Worm (Caenorhabditis elegans) whole organism, early embryonic: ENCODE results near the gene apl-1.

Source experiments
- B0310.2 ChIP-seq: sonication (generic microtip); optimal IDR thresholded peaks from 2 replicates; lab custom pipeline; 2016; ENCODE audit warnings: mild to moderate bottlenecking, missing genetic modification characterization, missing compliant biosample characterization
- F13C5.2 ChIP-seq: sonication (generic microtip); optimal IDR thresholded peaks from 2 replicates; lab custom pipeline; 2017; ENCODE audit warnings: mild to moderate bottlenecking, missing genetic modification characterization, inconsistent platforms, missing compliant biosample characterization
- aly-1 ChIP-seq: sonication (generic microtip); optimal IDR thresholded peaks from 2 replicates; lab custom pipeline; 2016; ENCODE audit warnings: missing genetic modification characterization, missing compliant biosample characterization
- ama-1 ChIP-seq: fragments of 150-350 bp; optimal IDR thresholded peaks from 2 replicates; lab custom pipeline; 2014
- ceh-13 ChIP-seq: fragments of 200-800 bp; sonication (Bioruptor generic); optimal IDR thresholded peaks from 2 replicates; lab custom pipeline; 2018; ENCODE audit warnings: mild to moderate bottlenecking, missing genetic modification characterization, missing compliant biosample characterization
- ceh-36 ChIP-seq: sonication (generic microtip); optimal IDR thresholded peaks from 2 replicates; lab custom pipeline; 2016; ENCODE audit warnings: missing genetic modification characterization, inconsistent platforms, missing compliant biosample characterization
- ets-7 ChIP-seq: sonication (generic microtip); optimal IDR thresholded peaks from 2 replicates; lab custom pipeline; 2016; ENCODE audit warnings: missing genotype, missing genetic modification characterization, missing compliant biosample characterization
- flt-1 ChIP-seq: fragments of 200-800 bp; sonication (Bioruptor generic); IDR thresholded peaks from 2 replicates; pipeline ENCODE4 v1.3.6; 2022; ENCODE audit warnings: missing genetic modification characterization, missing compliant biosample characterization
- hmbx-1 ChIP-seq: sonication (generic microtip); optimal IDR thresholded peaks from 2 replicates; lab custom pipeline; 2016; ENCODE audit warnings: mild to moderate bottlenecking, missing genetic modification characterization, missing compliant biosample characterization
- hmg-4 ChIP-seq: fragments of 200-800 bp; sonication (Bioruptor generic); optimal IDR thresholded peaks from 2 replicates; lab custom pipeline; 2018; ENCODE audit warnings: mild to moderate bottlenecking, missing genetic modification characterization, missing compliant biosample characterization
- hnd-1 ChIP-seq: sonication (generic microtip); optimal IDR thresholded peaks from 2 replicates; lab custom pipeline; 2016; ENCODE audit warnings: missing genetic modification characterization, missing compliant biosample characterization
- pes-1 ChIP-seq: fragments of 200-800 bp; sonication (Bioruptor generic); IDR thresholded peaks from 2 replicates; pipeline ENCODE4 v1.3.6; 2022; ENCODE audit warnings: missing genetic modification reagents, missing genetic modification characterization, missing compliant biosample characterization
- scrt-1 ChIP-seq: fragments of 200-800 bp; sonication (Bioruptor generic); IDR thresholded peaks from 2 replicates; pipeline ENCODE4 v1.3.6; 2022; ENCODE audit warnings: missing genetic modification characterization, missing compliant biosample characterization
- sea-1 ChIP-seq: fragments of 200-800 bp; sonication (Bioruptor generic); conservative IDR thresholded peaks from 2 replicates; pipeline ENCODE4 v1.3.6; 2022; ENCODE audit warnings: missing genetic modification characterization, missing compliant biosample characterization
- tbx-11 ChIP-seq: fragments of 200-800 bp; sonication (Bioruptor generic); IDR thresholded peaks from 2 replicates; pipeline ENCODE4 v1.3.6; 2022; ENCODE audit warnings: missing genetic modification characterization, missing compliant biosample characterization
- tbx-37 ChIP-seq: fragments of 200-800 bp; sonication (Bioruptor generic); conservative IDR thresholded peaks from 2 replicates; pipeline ENCODE4 v1.3.6; 2022; ENCODE audit warnings: missing genetic modification reagents, missing genetic modification characterization, missing compliant biosample characterization
- tra-4 ChIP-seq: sonication (generic microtip); optimal IDR thresholded peaks from 2 replicates; lab custom pipeline; 2017; ENCODE audit warnings: missing genetic modification characterization, missing compliant biosample characterization

The apl-1 gene

ce11 chrX:5122369-5122768 is 5.7 kb upstream of the apl-1 start:
- TF ChIP-seq hnd-1: no peak
- no peak for TF ChIP-seq sea-1 (GFP tag; lab: Robert Waterston, UW)
- TF ChIP-seq pes-1 (GFP tag; lab: Robert Waterston, UW): no peak
- no peak for TF ChIP-seq tra-4 (tag; lab: Kevin White, UChicago)
- no peak for TF ChIP-seq F13C5.2 (tag; lab: Kevin White, UChicago)
- no peak for TF ChIP-seq scrt-1 (GFP tag; lab: Robert Waterston, UW)
- no peak for TF ChIP-seq ceh-13 (GFP tag; lab: Kevin White, UChicago)
- TF ChIP-seq flt-1: no peak
- TF ChIP-seq ceh-36 (tag; lab: Kevin White, UChicago): no peak
- no peak for TF ChIP-seq ets-7 (tag; lab: Kevin White, UChicago)

ce11 chrX:5121789-5122188 is 5.1 kb upstream of the apl-1 start:
- TF ChIP-seq ceh-13 (GFP tag; lab: Kevin White, UChicago) (no peak), flt-1 (no peak), hnd-1 (no peak), scrt-1 (GFP tag; lab: Robert Waterston, UW) (no peak), ama-1 (lab: Kevin White, UChicago) (no peak), ets-7 (tag; lab: Kevin White, UChicago) (no peak), tbx-37 (GFP tag; lab: Robert Waterston, UW) (no peak), pes-1 (GFP tag; lab: Robert Waterston, UW) (no peak), hmg-4 (GFP tag; lab: Kevin White, UChicago) (no peak), ceh-36 (tag; lab: Kevin White, UChicago) (no peak), aly-1 (no peak), F13C5.2 (tag; lab: Kevin White, UChicago) (no peak), B0310.2 (tag; lab: Kevin White, UChicago) (no peak), hmbx-1 (tag; lab: Kevin White, UChicago) (no peak)

ce11 chrX:5120807-5121206 is 4.1 kb upstream of the apl-1 start:
- TF ChIP-seq ama-1 (lab: Kevin White, UChicago) (no peak), hmg-4 (GFP tag; lab: Kevin White, UChicago) (no peak), ceh-36 (tag; lab: Kevin White, UChicago) (no peak), tbx-37 (GFP tag; lab: Robert Waterston, UW) (no peak), tra-4 (tag; lab: Kevin White, UChicago) (no peak), hmbx-1 (tag; lab: Kevin White, UChicago) (no peak), scrt-1 (GFP tag; lab: Robert Waterston, UW) (no peak), aly-1 (no peak), hnd-1 (no peak), tbx-11 (no peak), pes-1 (GFP tag; lab: Robert Waterston, UW) (no peak), F13C5.2 (tag; lab: Kevin White, UChicago) (no peak), B0310.2 (tag; lab: Kevin White, UChicago) (no peak), ets-7 (tag; lab: Kevin White, UChicago) (no peak)

- TF ChIP-seq tbx-37 (GFP tag; lab: Robert Waterston, UW) (no peak), flt-1 (no peak), hmg-4 (GFP tag; lab: Kevin White, UChicago) (no peak), tra-4 (tag; lab: Kevin White, UChicago) (no peak), tbx-11 (no peak), ama-1 (lab: Kevin White, UChicago) (no peak), ceh-13 (GFP tag; lab: Kevin White, UChicago) (no peak), hnd-1 (no peak), ceh-36 (tag; lab: Kevin White, UChicago) (no peak), sea-1 (GFP tag; lab: Robert Waterston, UW) (no peak), F13C5.2 (tag; lab: Kevin White, UChicago) (no peak), scrt-1 (GFP tag; lab: Robert Waterston, UW) (no peak), aly-1 (no peak), ets-7 (tag; lab: Kevin White, UChicago) (no peak), B0310.2 (tag; lab: Kevin White, UChicago) (no peak), hmbx-1 (tag; lab: Kevin White, UChicago) (no peak), pes-1 (GFP tag; lab: Robert Waterston, UW) (no peak)
These were observed 3.5 kb upstream of the apl-1 start for ce11 chrX:5120196-5120595.

- TF ChIP-seq B0310.2 (tag; lab: Kevin White, UChicago) (no peak), tbx-11 (no peak), hnd-1 (no peak), aly-1 (no peak), tbx-37 (GFP tag; lab: Robert Waterston, UW) (no peak), scrt-1 (GFP tag; lab: Robert Waterston, UW) (no peak), ceh-13 (GFP tag; lab: Kevin White, UChicago) (no peak), sea-1 (GFP tag; lab: Robert Waterston, UW) (no peak), flt-1 (no peak), ceh-36 (tag; lab: Kevin White, UChicago) (no peak), hmbx-1 (tag; lab: Kevin White, UChicago) (no peak)
These were observed 3.0 kb upstream of the apl-1 start for ce11 chrX:5119686-5120085.

- TF ChIP-seq flt-1: no peak
- no peak for TF ChIP-seq hnd-1
- TF ChIP-seq aly-1: no peak
- no peak for TF ChIP-seq hmbx-1 (tag; lab: Kevin White, UChicago)
- TF ChIP-seq pes-1 (GFP tag; lab: Robert Waterston, UW): no peak
- no peak for TF ChIP-seq ceh-13 (GFP tag; lab: Kevin White, UChicago)
- no peak for TF ChIP-seq tra-4 (tag; lab: Kevin White, UChicago)
- TF ChIP-seq B0310.2 (tag; lab: Kevin White, UChicago): no peak
- TF ChIP-seq ama-1 (lab: Kevin White, UChicago): no peak
- no peak for TF ChIP-seq sea-1 (GFP tag; lab: Robert Waterston, UW)
- no peak for TF ChIP-seq tbx-11
- no peak for TF ChIP-seq scrt-1 (GFP tag; lab: Robert Waterston, UW)
- no peak for TF ChIP-seq hmg-4 (GFP tag; lab: Kevin White, UChicago)
- no peak for TF ChIP-seq F13C5.2 (tag; lab: Kevin White, UChicago)
- no peak for TF ChIP-seq ets-7 (tag; lab: Kevin White, UChicago)
These were observed 2.6 kb upstream of the apl-1 start for ce11 chrX:5119246-5119645.

- no peak for TF ChIP-seq aly-1
- TF ChIP-seq scrt-1 (GFP tag; lab: Robert Waterston, UW): no peak
- TF ChIP-seq F13C5.2 (tag; lab: Kevin White, UChicago): no peak
- TF ChIP-seq ceh-13 (GFP tag; lab: Kevin White, UChicago): no peak
- TF ChIP-seq ama-1 (lab: Kevin White, UChicago): no peak
- TF ChIP-seq ceh-36 (tag; lab: Kevin White, UChicago): no peak
- no peak for TF ChIP-seq tbx-37 (GFP tag; lab: Robert Waterston, UW)
- no peak for TF ChIP-seq B0310.2 (tag; lab: Kevin White, UChicago)
- no peak for TF ChIP-seq hnd-1
These were observed 905 bp upstream of the apl-1 start for ce11 chrX:5117571-5117970.
